Worm (Caenorhabditis elegans) whole organism, L3 larva: Measurements from ENCODE around the gene H03G16.1.

Source experiments
- ama-1 ChIP-seq: fragments of 150-350 bp; optimal IDR thresholded peaks from 2 replicates; lab custom pipeline; 2018
- ceh-82 ChIP-seq: fragments of 150-350 bp; optimal IDR thresholded peaks from 2 replicates; lab custom pipeline; 2014; ENCODE audit warnings: missing biosample characterization, missing genetic modification characterization
- ceh-9 ChIP-seq: sonication (generic microtip); optimal IDR thresholded peaks from 2 replicates; lab custom pipeline; 2018; ENCODE audit warnings: missing biosample characterization, missing genetic modification characterization
- fkh-10 ChIP-seq: sonication (generic microtip); optimal IDR thresholded peaks from 2 replicates; lab custom pipeline; 2017; ENCODE audit warnings: missing biosample characterization, missing genetic modification reagents, missing genetic modification characterization
- lin-39 ChIP-seq: fragments of 150-350 bp; optimal IDR thresholded peaks from 2 replicates; lab custom pipeline; 2018; ENCODE audit warnings: missing biosample characterization, missing genetic modification reagents, missing genetic modification characterization
- nhr-23 ChIP-seq: fragments of 150-350 bp; optimal IDR thresholded peaks from 2 replicates; lab custom pipeline; 2014; ENCODE audit warnings: missing biosample characterization, missing genetic modification reagents, missing genetic modification characterization
- nhr-77 ChIP-seq: fragments of 150-350 bp; optimal IDR thresholded peaks from 2 replicates; lab custom pipeline; 2014; ENCODE audit warnings: missing biosample characterization, missing genetic modification characterization
- snpc-4 ChIP-seq: fragments of 150-350 bp; optimal IDR thresholded peaks from 2 replicates; lab custom pipeline; 2014; ENCODE audit warnings: missing biosample characterization, missing genetic modification characterization
- zag-1 ChIP-seq: fragments of 150-350 bp; optimal IDR thresholded peaks from 2 replicates; lab custom pipeline; 2014; ENCODE audit warnings: missing biosample characterization, missing genetic modification characterization

DNA sequence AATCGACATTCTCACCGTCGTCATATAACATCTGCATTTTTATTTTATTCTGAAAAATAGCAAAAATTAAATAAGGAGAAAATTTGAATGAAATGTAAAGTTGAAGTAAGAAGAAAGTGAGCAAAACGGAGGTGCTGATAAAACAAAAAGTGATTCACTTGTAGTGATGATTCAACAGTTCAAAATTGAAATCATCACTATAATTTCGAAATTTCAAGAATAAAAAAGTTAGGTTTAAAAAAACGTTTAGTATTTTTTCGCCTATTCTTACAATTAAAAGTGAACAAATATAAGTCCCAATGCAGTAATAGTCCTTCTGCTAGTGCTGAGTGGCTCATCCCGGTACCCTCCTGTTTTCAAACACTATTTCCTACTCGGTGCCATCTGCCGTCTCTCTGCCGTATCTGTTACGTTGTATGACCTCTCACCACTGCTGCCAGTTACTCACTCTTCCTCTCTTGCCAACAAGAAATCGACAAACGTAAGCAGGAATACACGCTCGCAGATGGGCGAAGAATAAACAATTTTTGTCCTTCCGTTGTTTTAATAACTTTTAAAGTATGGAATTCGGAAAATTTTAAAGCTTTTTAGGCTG, 46.8 kb downstream of the H03G16.1 start, which contains the start of gene dhhc-1:
- TF ChIP-seq nhr-77 (no peak), ama-1 (lab: Kevin White, UChicago) (no peak), ceh-82 (no peak), zag-1 (tag; lab: Kevin White, UChicago) (no peak), nhr-23 (tag; lab: Kevin White, UChicago) (no peak), lin-39 (tag; lab: Kevin White, UChicago) (peak; percentile 51), ceh-9 (no peak), snpc-4 (tag; lab: Kevin White, UChicago) (peak; percentile 34), fkh-10 (GFP tag; lab: Kevin White, UChicago) (no peak)
